Worm (Caenorhabditis elegans) whole organism, L4 larva: ENCODE measurements around the gene str-178.

ENCODE experiments used
- ZK546.5 ChIP-seq, 2 experiments: sonication (generic microtip); optimal IDR thresholded peaks; 2 replicates each; lab custom pipeline; 2017; ENCODE audit warnings: missing biosample characterization in 2 of 2, missing genetic modification characterization in 2 of 2
- arid-1 ChIP-seq: fragments of 200-800 bp; sonication (Bioruptor generic); conservative IDR thresholded peaks from 2 replicates; pipeline ENCODE4 v1.3.6; 2022; ENCODE audit warnings: missing genetic modification reagents, missing genetic modification characterization, missing compliant biosample characterization
- ceh-82 ChIP-seq: sonication (generic microtip); optimal IDR thresholded peaks from 2 replicates; lab custom pipeline; 2017; ENCODE audit warnings: missing biosample characterization, missing genetic modification characterization
- dmd-6 ChIP-seq: fragments of 200-800 bp; sonication (Bioruptor generic); IDR thresholded peaks from 2 replicates; pipeline ENCODE4 v1.3.6; 2022; ENCODE audit warnings: missing genetic modification reagents, missing genetic modification characterization, missing compliant biosample characterization
- lir-3 ChIP-seq: sonication (generic microtip); optimal IDR thresholded peaks from 2 replicates; lab custom pipeline; 2016; ENCODE audit warnings: mild to moderate bottlenecking, missing genetic modification characterization, missing compliant biosample characterization
- snpc-4 ChIP-seq: fragments of 150-350 bp; optimal IDR thresholded peaks from 2 replicates; lab custom pipeline; 2014; ENCODE audit warnings: missing biosample characterization, missing genetic modification characterization

DNA sequence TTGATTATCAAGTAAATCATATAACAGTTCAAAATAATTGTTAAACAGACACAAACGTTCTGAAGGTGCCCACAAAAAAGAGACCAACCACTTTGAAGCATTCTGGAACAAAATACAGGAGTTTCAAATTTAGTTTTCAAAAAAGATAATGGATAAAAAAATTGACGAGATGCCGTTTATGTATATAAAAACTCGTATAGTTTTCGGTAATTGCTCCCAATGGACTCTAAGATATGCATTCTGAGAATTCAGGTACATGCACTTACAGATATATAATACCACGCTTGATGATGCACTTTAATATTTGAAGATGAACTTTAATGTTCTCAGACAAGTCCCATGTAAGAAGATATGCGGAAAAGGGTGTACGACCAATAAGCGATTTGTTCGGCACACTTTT, 2.3 kb upstream of the str-178 start, which contains the start of gene str-181:
- TF ChIP-seq ceh-82 (tag; lab: Kevin White, UChicago) (no peak), snpc-4 (tag; lab: Kevin White, UChicago) (no peak), lir-3 (tag; lab: Kevin White, UChicago) (no peak), ZK546.5 (tag; optimal IDR thresholded peaks at IDR 0.05; lab: Kevin White, UChicago) (no peak), dmd-6 (GFP tag; lab: Robert Waterston, UW) (no peak), arid-1 (GFP tag; lab: Robert Waterston, UW) (no peak)
